Fruit fly (Drosophila melanogaster) ovary, adult (tissue): Measurements from ENCODE around the gene cutlet.

Experiments
- CG17801 ChIP-seq: fragments of 200-800 bp; optimal IDR thresholded peaks from 2 replicates; lab custom pipeline; 2019; ENCODE audit warnings: missing biosample characterization, mild to moderate bottlenecking, missing genetic modification characterization, moderate library complexity; ENCODE audit not compliant: partially characterized antibody

Gene cutlet

dm6 chr2L:3711665-3712064 is at the start of gene cutlet:
TSS of gene cutlet (minus strand) at chr2L:3711748.
- TF ChIP-seq CG17801 (GFP tag; lab: Kevin White, UChicago): peak; percentile 18

dm6 chr2L:3756831-3757351 is 45.3 kb upstream of the cutlet start, which contains the start of gene CG43707:
TSS of gene CG43707 (plus strand) at chr2L:3757256.
- no peak for TF ChIP-seq CG17801 (GFP tag; lab: Kevin White, UChicago)

DNA sequence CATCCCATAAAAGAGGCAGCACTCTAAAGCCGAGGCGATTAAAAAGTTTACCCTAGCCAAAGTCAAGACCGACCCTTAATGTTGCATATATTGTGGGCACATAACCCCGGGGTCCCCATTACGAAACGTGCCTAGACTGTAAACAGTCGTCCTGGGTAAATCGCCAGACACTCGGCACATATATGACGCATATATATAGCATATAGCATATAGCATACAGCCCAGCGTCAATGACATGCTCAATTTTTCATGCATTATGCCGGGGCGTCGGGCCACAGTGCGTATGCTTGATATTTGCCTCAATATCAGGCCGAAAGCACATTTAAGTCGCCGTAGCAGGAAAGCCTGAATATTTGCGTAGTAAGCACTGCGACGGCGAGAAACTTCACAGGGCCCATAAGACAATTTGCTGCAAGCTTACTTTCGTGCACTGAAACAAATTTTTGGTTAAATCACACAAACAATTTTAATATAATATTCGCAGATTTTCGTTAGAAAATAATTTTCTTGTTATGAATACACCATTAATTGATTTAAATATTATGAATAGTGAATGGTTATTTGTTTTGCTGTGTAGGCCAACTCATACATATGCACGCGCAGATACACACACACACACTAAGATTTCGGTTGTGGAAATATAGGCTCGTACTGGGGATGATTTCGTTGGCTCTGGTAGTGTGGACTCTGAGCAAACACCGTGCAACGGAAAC is 43.4 kb upstream of the cutlet start:
- no peak for TF ChIP-seq CG17801 (GFP tag; lab: Kevin White, UChicago)

DNA sequence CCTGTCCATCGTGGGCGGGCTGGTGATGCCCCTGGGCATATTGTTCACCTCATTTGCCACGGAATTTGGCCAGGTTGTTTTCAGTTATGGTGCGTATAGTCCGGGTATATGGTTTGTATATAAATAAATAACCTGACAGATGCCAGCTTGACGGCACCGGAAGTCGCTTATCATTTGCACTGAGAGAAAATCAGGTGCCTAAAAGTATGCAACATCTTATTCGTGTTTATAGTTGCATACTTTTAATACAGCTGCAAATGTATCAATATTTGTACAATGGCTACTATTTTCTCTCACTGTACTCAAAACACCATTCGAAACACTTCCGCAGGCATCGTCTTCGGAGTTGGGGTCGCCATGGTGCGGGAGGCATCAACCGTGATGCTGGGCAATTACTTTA is 37.1 kb upstream of the cutlet start:
- no peak for TF ChIP-seq CG17801 (GFP tag; lab: Kevin White, UChicago)

dm6 chr2L:3740443-3740842 is 28.9 kb upstream of the cutlet start:
- no peak for TF ChIP-seq CG17801 (GFP tag; lab: Kevin White, UChicago)

dm6 chr2L:3737682-3738081 is 26.1 kb upstream of the cutlet start:
- no peak for TF ChIP-seq CG17801 (GFP tag; lab: Kevin White, UChicago)

DNA sequence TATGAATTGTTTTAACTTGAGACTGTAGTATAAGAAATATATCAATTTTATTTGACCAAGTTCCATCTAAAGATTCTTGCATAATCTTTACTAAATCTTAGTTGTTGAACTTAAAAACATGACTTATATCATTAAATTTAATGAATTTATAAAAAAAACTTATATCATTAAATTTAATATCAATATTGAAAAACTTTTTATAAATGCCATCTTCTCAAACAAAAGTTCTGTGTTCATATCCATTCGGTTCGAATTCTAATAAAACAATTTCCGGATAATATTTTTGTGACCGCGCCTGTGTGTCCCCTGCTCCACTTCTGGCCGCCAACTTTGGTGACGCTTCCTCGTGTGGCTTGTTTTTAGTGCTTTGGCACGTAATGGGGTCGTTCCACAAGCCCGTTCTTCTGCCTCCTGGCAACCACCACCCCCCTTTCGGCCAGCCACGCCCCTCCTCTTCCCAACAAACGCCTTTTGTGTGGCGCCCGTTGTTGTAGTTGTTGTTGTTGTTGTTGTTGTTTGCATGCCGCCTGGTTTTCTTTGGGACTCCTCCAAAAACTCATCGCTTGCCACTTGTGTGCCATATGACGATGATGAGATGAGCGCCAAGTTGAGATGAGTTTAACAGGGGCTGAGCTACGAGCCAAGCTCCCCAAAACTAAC is 25.6 kb upstream of the cutlet start:
- no peak for TF ChIP-seq CG17801 (GFP tag; lab: Kevin White, UChicago)

DNA sequence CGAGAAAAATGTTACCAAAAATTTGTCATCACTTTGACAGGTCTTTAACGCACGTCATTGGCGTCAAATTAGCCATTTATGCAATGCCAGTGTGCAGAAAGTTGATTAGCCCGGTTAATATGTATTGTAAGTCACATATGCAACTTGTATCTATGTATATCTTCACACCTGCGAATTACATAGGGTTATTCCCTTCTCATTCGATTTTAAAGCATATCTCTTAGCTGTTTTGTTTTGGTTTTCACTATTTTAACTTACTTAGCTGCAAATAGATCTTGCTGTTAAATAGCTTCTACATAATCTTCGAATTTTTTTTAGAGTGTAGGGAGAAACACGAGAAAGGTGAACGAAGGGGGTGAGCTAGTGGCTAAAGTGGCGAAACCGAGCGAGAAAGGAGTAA is 19.5 kb upstream of the cutlet start:
- TF ChIP-seq CG17801 (GFP tag; lab: Kevin White, UChicago): no peak

DNA sequence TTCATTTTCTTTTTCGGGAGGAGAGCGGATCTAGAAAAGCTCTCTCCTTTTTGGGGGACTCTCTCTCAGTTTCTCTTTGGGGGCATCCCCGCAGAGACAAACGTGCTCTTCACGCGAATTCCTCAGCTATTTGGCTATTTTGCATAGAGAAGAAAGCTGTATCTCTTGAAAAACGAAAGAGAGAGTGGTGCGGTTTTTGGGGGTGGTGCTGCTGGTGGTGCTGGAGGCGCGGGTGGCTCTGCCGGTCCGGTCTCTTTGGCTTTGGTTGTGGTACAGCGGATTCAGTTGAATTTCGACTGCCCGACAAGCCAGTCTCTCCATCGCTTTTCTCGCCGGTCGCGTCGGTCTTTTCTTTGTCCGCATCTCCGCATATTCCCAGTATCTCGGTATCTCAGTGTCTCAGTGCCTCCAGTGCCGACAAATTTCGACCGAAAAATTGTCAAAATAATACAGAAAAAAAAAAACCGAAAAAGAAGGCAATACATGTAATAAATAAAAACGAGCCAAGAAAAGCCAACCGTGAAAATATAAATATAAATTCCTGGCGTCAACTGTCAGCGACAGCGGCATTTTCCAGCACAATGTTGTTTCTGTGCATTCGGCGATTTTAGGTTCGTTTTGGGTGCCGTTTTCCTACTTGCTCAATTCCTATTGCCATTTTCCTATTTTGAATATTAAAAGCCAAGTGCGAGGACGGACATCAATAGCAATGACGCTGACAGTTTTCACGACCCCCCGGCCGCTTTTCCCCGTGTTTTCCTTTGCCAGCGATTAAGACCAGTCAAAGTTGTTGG is 18.8 kb upstream of the cutlet start, which contains the start of gene CG10019:
CG10019 (plus strand) TSS at position 285 of the 794 bp plus-strand sequence.
- no peak for TF ChIP-seq CG17801 (GFP tag; lab: Kevin White, UChicago)

dm6 chr2L:3729635-3730034 is 18.1 kb upstream of the cutlet start:
- no peak for TF ChIP-seq CG17801 (GFP tag; lab: Kevin White, UChicago)

- TF ChIP-seq CG17801 (GFP tag; lab: Kevin White, UChicago): no peak
These were observed 7.9 kb upstream of the cutlet start for dm6 chr2L:3719414-3719959.

- TF ChIP-seq CG17801 (GFP tag; lab: Kevin White, UChicago): no peak
These were observed 6.2 kb upstream of the cutlet start, which contains the start of the genes lectin-24A and Shaw for dm6 chr2L:3717673-3718235. TSS of gene lectin-24A (minus strand) at chr2L:3717773. TSS of gene Shaw (plus strand) at chr2L:3718185.

DNA sequence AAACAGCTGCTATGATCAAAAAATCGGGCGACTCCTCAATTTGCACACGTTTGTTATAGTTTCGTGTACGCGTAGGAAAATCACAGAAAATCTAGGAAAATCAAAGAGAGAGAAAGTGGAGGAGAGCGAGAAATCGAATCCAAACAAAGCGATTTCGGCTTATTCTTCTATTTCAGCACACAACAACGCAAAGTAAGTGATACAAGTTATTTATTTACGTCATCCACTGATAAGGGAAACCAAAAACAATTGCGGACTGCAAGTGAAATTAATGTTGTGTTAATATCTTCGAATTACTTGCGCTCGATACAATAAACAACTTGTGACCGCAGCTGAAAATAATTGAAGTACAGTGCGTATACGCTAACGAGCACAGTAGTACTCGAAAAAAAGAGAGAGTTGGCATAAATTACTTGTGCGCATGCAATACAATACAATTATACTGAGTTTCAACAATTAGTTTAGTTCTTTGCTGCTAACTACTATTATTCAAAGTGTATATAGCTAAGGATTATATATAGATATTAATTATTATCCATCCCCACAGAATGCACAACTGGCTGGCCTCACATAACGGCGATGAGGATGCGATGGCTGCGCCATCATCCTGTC is 2.1 kb upstream of the cutlet start:
- TF ChIP-seq CG17801 (GFP tag; lab: Kevin White, UChicago): no peak

- no peak for TF ChIP-seq CG17801 (GFP tag; lab: Kevin White, UChicago)
These were observed 1.4 kb upstream of the cutlet start, which contains the start of the genes CG31955 and CG2818 for dm6 chr2L:3712949-3713416. TSS of gene CG31955 (minus strand) at chr2L:3713105. TSS of gene CG2818 (plus strand) at chr2L:3713360.
